Worm (Caenorhabditis elegans) whole organism, L4/young adult: Measurements from ENCODE around the gene Y71H2AM.29.
A peak's percentile ranks its signal among the peaks of the same experiment; 100 is the strongest.
"Not testable (repeated sequence)": the region's sequence is repeated elsewhere in the genome, so short reads cannot be mapped to it uniquely, and the experiment has no call there.

Experiments used
- W03F9.2 ChIP-seq: fragments of 150-350 bp; optimal IDR thresholded peaks from 2 replicates; lab custom pipeline; 2014; ENCODE audit warnings: missing biosample characterization, missing genetic modification characterization
- dao-5 ChIP-seq: sonication (generic microtip); optimal IDR thresholded peaks from 2 replicates; lab custom pipeline; 2016; ENCODE audit warnings: missing genotype, missing genetic modification characterization, moderate library complexity, missing compliant biosample characterization
- him-1 ChIP-seq: sonication (generic microtip); optimal IDR thresholded peaks from 2 replicates; lab custom pipeline; 2016; ENCODE audit warnings: missing genotype, missing genetic modification reagents, missing genetic modification characterization, missing compliant biosample characterization

Gene Y71H2AM.29

DNA sequence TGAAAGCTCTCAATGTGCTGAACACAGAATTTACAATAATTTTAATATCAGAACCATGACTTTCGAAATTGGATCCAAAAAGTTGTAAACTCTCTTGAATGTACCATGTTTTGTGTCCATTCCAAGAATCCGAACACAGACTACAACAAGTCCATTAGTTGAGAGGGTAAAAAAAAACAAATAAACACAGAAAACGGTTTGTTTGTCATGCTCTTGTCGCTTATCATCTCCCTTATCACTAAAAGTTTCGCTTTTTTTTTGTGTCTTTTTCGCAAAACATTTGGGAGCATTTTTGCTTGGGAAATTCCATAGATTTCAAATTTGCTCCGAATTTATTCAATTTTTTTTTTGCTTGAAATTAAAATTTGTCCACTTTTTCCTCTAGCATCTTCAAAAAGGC is 36.9 kb downstream of the Y71H2AM.29 start:
- TF ChIP-seq dao-5 (no peak), W03F9.2 (tag; lab: Kevin White, UChicago) (no peak), him-1 (tag; lab: Kevin White, UChicago) (no peak)

- TF ChIP-seq dao-5, result no peak
- TF ChIP-seq W03F9.2 (tag; lab: Kevin White, UChicago), result no peak
- TF ChIP-seq him-1 (tag; lab: Kevin White, UChicago), result no peak
Measured at ce11 chrIII:2870228-2870627, 37.6 kb downstream of the Y71H2AM.29 start.

DNA sequence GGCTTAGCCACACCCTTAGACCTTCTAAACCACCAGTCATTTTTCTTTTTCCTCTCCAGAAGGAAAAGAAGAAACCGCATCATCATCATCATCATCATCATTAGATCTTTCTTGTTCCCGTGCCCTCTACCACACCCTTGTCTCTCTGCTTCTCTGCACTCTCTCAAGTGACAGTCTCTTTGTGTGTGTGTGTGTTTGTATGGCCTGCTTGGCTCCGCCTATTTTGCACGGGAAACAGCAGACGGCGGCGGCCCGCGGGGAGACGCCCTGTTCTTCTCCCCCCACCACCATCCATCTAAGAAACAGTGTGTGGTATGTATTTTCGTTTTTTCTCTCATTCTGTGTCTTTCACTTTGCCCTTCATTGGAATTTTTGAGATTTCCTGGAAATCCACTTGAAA is 39.2 kb downstream of the Y71H2AM.29 start:
- TF ChIP-seq him-1 (tag; lab: Kevin White, UChicago) (no peak), W03F9.2 (tag; lab: Kevin White, UChicago) (peak; percentile 1)

DNA sequence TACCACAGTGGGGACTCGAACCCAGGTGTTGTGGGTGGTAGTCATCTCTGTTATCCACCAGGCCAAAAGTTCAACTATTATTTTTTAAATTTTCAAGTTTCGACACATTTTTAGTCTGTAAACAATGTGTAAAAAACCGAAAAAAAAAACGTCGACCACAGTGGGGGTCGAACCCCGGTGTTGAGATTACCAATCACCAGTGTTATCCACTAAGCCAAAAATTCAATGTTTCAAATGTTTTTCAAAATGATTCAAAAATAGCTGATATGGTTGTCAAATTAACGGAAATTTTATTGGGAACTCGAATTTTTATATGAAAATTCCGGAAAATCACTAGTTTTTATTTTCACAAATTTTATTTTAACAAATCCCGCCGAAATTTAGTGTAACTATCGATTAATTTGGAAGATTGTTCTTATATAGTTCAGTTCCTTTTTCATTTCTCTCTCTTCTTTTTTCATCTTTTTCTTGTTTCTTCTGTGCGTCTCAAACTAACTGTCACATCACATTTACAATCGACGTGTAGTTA is 40.6 kb downstream of the Y71H2AM.29 start:
- TF ChIP-seq dao-5 (no peak), him-1 (tag; lab: Kevin White, UChicago) (no peak), W03F9.2 (tag; lab: Kevin White, UChicago) (no peak)

ce11 chrIII:2874144-2874868 is 41.7 kb downstream of the Y71H2AM.29 start, which contains the start of gene klf-1:
klf-1 (plus strand) TSS chrIII:2874818.
- TF ChIP-seq dao-5 (no peak), him-1 (tag; lab: Kevin White, UChicago) (no peak), W03F9.2 (tag; lab: Kevin White, UChicago) (no peak)

- no peak for TF ChIP-seq him-1 (tag; lab: Kevin White, UChicago)
- TF ChIP-seq dao-5, result no peak
- peak; percentile 16 for TF ChIP-seq W03F9.2 (tag; lab: Kevin White, UChicago)
Measured at ce11 chrIII:2875946-2876345, 43.4 kb downstream of the Y71H2AM.29 start.

- TF ChIP-seq W03F9.2 (tag; lab: Kevin White, UChicago) (no peak), dao-5 (no peak), him-1 (tag; lab: Kevin White, UChicago) (no peak)
Measured at ce11 chrIII:2879703-2880102, 47.1 kb downstream of the Y71H2AM.29 start.

- TF ChIP-seq W03F9.2 (tag; lab: Kevin White, UChicago), result no peak
- no peak for TF ChIP-seq him-1 (tag; lab: Kevin White, UChicago)
- no peak for TF ChIP-seq dao-5
Measured at ce11 chrIII:2881117-2881516, 48.5 kb downstream of the Y71H2AM.29 start.

DNA sequence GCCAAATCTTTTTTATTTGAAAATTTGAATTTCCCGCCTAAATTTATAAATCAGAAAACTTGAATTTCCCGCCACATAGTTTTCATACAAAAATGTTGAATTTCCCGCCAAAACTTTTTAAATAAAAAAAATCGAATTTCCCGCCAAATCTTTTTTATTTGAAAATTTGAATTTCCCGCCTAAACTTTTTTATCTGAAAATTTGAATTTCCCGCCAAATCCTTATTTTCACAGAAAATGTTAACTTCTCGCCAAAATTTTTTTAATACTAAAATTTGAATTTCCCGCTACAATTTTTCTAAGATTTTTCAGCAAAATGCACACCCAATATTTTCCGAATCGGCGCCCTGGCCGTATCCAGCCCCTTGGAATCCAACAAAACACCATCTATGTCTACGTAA is 49.4 kb downstream of the Y71H2AM.29 start, which contains the start of gene F56F11.2:
F56F11.2 (plus strand) TSS at position 301 of the 400 bp plus-strand sequence.
- TF ChIP-seq him-1 (tag; lab: Kevin White, UChicago); dao-5; W03F9.2 (tag; lab: Kevin White, UChicago): not testable (repeated sequence)
